Fruit fly (Drosophila melanogaster) Kc167 (cell line): ENCODE measurements around the gene Gyf.

Experiments used
- Myc ChIP-seq: fragments of >200 bp; optimal IDR thresholded peaks from 2 replicates; lab custom pipeline; 2017; ENCODE audit warnings: missing external identifiers
- Sin3A ChIP-seq: fragments of >200 bp; optimal IDR thresholded peaks from 2 replicates; lab custom pipeline; 2018; ENCODE audit warnings: missing external identifiers
- h ChIP-seq: fragments of >200 bp; optimal IDR thresholded peaks from 3 replicates; lab custom pipeline; 2018; ENCODE audit warnings: missing external identifiers
- insv ChIP-seq: fragments of >200 bp; optimal IDR thresholded peaks from 3 replicates; lab custom pipeline; 2018; ENCODE audit warnings: missing external identifiers
- psq ChIP-seq: fragments of >200 bp; optimal IDR thresholded peaks from 2 replicates; lab custom pipeline; 2017; ENCODE audit warnings: missing external identifiers
- ttk ChIP-seq: sonication (Bioruptor generic); optimal IDR thresholded peaks from 2 replicates; lab custom pipeline; 2017; ENCODE audit warnings: missing external identifiers

Gyf gene

dm6 chr4:816500-816899 lies 50.3 kb downstream of the Gyf start:
- TF ChIP-seq psq (lab: Kevin White, UChicago), result no peak
- no peak for TF ChIP-seq Sin3A
- no peak for TF ChIP-seq Myc
- TF ChIP-seq h (lab: Kevin White, UChicago), result no peak
- no peak for TF ChIP-seq insv (lab: Kevin White, UChicago)
- TF ChIP-seq ttk (lab: Kevin White, UChicago), result no peak

dm6 chr4:810864-811263 lies 56.0 kb downstream of the Gyf start:
- no peak for TF ChIP-seq psq (lab: Kevin White, UChicago)
- TF ChIP-seq insv (lab: Kevin White, UChicago), result no peak
- TF ChIP-seq Sin3A, result no peak
- TF ChIP-seq Myc, result no peak
- TF ChIP-seq h (lab: Kevin White, UChicago), result no peak
- no peak for TF ChIP-seq ttk (lab: Kevin White, UChicago)

- no peak for TF ChIP-seq psq (lab: Kevin White, UChicago)
- no peak for TF ChIP-seq insv (lab: Kevin White, UChicago)
Observed at dm6 chr4:807422-808391, 59.1 kb downstream of the Gyf start.

dm6 chr4:806960-807359 lies 59.9 kb downstream of the Gyf start:
- no peak for TF ChIP-seq psq (lab: Kevin White, UChicago)
- TF ChIP-seq ttk (lab: Kevin White, UChicago), result no peak
- TF ChIP-seq Myc, result no peak
- TF ChIP-seq Sin3A, result no peak
- no peak for TF ChIP-seq insv (lab: Kevin White, UChicago)
- no peak for TF ChIP-seq h (lab: Kevin White, UChicago)
